Worm (Caenorhabditis elegans) whole organism, midembryonic: ENCODE measurements around the gene sdz-31.
A peak's percentile ranks its signal among the peaks of the same experiment; 100 is the strongest.

Source experiments
- T22C8.4 ChIP-seq: fragments of 200-800 bp; sonication (Bioruptor generic); IDR thresholded peaks from 2 replicates; pipeline ENCODE4 v1.3.6; 2022; ENCODE audit warnings: missing genetic modification characterization, missing compliant biosample characterization
- cog-1 ChIP-seq: sonication (generic microtip); optimal IDR thresholded peaks from 2 replicates; lab custom pipeline; 2016; ENCODE audit warnings: missing genetic modification characterization, missing compliant biosample characterization
- flt-1 ChIP-seq: fragments of 200-800 bp; sonication (Bioruptor generic); IDR thresholded peaks from 2 replicates; pipeline ENCODE4 v1.3.6; 2022; ENCODE audit warnings: missing genetic modification characterization, missing compliant biosample characterization
- klf-2 ChIP-seq: fragments of 200-800 bp; sonication (Bioruptor generic); conservative IDR thresholded peaks from 2 replicates; pipeline ENCODE4 v1.3.6; 2022; ENCODE audit warnings: missing genetic modification reagents, missing genetic modification characterization, missing compliant biosample characterization
- med-1 ChIP-seq: sonication (generic microtip); optimal IDR thresholded peaks from 2 replicates; lab custom pipeline; 2017; ENCODE audit warnings: missing genetic modification characterization, mild to moderate bottlenecking, missing compliant biosample characterization, antibody characterized with exemption, missing genetic modification reagents; ENCODE audit not compliant: insufficient read depth
- ref-1 ChIP-seq: fragments of 200-800 bp; sonication (Bioruptor generic); conservative IDR thresholded peaks from 2 replicates; pipeline ENCODE4 v1.3.6; 2022; ENCODE audit warnings: missing genetic modification reagents, missing genetic modification characterization, missing compliant biosample characterization
- tab-1 ChIP-seq: fragments of 200-800 bp; sonication (Bioruptor generic); IDR thresholded peaks from 2 replicates; pipeline ENCODE4 v1.3.6; 2022; ENCODE audit warnings: missing genetic modification characterization, missing compliant biosample characterization
- ztf-23 ChIP-seq: fragments of 200-800 bp; sonication (Bioruptor generic); IDR thresholded peaks from 2 replicates; pipeline ENCODE4 v1.3.6; 2022; ENCODE audit warnings: missing genetic modification reagents, missing genetic modification characterization, missing compliant biosample characterization
- ztf-29 ChIP-seq: fragments of 200-800 bp; sonication (Bioruptor generic); IDR thresholded peaks from 2 replicates; pipeline ENCODE4 v1.3.6; 2022; ENCODE audit warnings: missing genetic modification reagents, missing genetic modification characterization, missing compliant biosample characterization

sdz-31 gene

DNA sequence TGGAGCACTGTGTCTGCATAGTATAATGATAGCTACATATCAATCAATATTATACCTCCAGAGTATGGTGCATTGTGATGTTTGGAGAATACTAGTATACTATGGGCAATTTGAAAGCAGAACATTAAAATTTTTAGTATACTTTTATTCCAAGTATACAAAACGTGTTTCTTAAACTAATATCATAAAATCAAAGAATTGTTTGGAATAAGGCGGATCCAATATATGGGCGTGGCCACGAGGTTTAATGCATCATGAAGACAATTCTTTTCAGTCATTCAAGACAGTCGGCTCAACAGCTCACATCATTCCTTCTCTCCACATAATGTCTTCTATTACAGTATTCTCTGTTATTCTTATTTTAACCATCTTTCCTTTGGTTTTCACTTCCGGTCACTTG is at the start of gene sdz-31:
Gene sdz-31, plus strand, starts transcription at position 301 of the 400 bp plus-strand sequence.
- no peak for TF ChIP-seq cog-1
- no peak for TF ChIP-seq ztf-23 (GFP tag; lab: Robert Waterston, UW)
- no peak for TF ChIP-seq flt-1 (GFP tag; lab: Robert Waterston, UW)
- TF ChIP-seq med-1 (GFP tag; lab: Kevin White, UChicago) = no peak
- no peak for TF ChIP-seq tab-1
- TF ChIP-seq T22C8.4 (GFP tag; lab: Robert Waterston, UW) = no peak
- TF ChIP-seq ref-1 (GFP tag; lab: Robert Waterston, UW) = no peak
- TF ChIP-seq klf-2 (GFP tag; lab: Robert Waterston, UW) = no peak
- TF ChIP-seq ztf-29 = no peak

DNA sequence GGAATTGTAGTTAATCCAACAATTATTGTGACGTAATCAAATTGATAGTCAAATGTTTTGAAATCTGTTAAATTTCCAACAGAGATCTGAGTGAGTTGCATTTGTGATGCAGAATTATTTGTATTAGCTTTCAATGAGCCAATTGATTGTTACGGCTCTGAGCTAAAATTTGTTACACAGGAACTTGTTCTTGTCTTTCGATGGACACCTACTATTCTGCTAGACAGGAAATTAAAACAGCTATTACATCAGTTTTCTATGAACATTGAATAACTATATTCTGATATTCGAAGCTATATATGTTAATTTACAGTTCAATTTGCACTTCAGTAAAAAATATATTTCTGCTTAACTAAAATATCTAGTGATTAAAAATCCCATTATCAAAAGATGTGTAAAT is 46.1 kb upstream of the sdz-31 start, which contains the start of gene sru-40:
Gene sru-40, minus strand, starts transcription at position 101 of the 400 bp plus-strand sequence.
- TF ChIP-seq tab-1 (no peak), ztf-23 (GFP tag; lab: Robert Waterston, UW) (no peak), klf-2 (GFP tag; lab: Robert Waterston, UW) (no peak), med-1 (GFP tag; lab: Kevin White, UChicago) (no peak), ztf-29 (no peak), T22C8.4 (GFP tag; lab: Robert Waterston, UW) (no peak), cog-1 (no peak), flt-1 (GFP tag; lab: Robert Waterston, UW) (no peak), ref-1 (GFP tag; lab: Robert Waterston, UW) (no peak)

DNA sequence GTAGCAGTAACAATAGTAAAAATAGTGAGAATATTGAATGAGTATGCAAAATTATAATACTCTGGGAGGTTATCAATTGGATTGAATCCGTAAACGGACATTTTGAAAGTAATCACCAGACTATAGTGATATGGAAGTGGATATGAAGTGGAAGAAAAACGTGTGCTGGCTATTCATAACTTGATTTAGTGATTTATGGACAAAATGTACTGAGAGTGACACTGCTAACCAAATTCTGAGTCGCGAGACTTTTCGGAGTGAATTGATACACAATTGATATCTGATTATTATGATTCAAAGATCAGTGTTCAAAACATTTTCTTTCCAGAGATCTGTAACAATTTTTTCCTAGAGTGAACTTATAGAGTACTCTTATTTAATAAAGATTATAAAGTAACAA is 44.0 kb upstream of the sdz-31 start, which contains the start of gene sru-38:
Gene sru-38, minus strand, starts transcription at position 101 of the 400 bp plus-strand sequence.
- TF ChIP-seq ztf-29 = no peak
- TF ChIP-seq cog-1 = no peak
- TF ChIP-seq tab-1 = no peak
- TF ChIP-seq ref-1 (GFP tag; lab: Robert Waterston, UW) = no peak
- no peak for TF ChIP-seq med-1 (GFP tag; lab: Kevin White, UChicago)
- TF ChIP-seq klf-2 (GFP tag; lab: Robert Waterston, UW) = no peak
- no peak for TF ChIP-seq T22C8.4 (GFP tag; lab: Robert Waterston, UW)
- TF ChIP-seq ztf-23 (GFP tag; lab: Robert Waterston, UW) = no peak
- TF ChIP-seq flt-1 (GFP tag; lab: Robert Waterston, UW) = no peak

DNA sequence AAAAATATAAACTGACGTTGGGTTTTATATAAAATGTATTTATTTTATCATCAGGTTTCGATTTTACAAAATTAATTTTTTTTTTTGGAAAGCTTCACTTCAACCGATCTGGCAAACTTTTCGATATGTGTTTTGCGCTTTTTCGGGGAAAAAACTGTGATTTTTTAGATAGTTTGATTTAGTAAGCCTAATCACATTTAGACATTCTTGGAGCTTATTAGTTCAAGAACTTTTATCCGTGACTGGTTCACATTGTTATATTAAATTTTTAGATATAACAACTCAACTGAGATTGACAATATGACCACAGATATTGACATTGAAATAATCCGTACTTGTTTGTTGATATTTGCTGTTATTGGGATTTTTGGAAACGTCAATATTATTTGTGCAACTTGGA is 42.3 kb upstream of the sdz-31 start, which contains the start of gene srsx-21:
Gene srsx-21, plus strand, starts transcription at position 301 of the 400 bp plus-strand sequence.
- no peak for TF ChIP-seq klf-2 (GFP tag; lab: Robert Waterston, UW)
- no peak for TF ChIP-seq ztf-29
- TF ChIP-seq ztf-23 (GFP tag; lab: Robert Waterston, UW) = no peak

DNA sequence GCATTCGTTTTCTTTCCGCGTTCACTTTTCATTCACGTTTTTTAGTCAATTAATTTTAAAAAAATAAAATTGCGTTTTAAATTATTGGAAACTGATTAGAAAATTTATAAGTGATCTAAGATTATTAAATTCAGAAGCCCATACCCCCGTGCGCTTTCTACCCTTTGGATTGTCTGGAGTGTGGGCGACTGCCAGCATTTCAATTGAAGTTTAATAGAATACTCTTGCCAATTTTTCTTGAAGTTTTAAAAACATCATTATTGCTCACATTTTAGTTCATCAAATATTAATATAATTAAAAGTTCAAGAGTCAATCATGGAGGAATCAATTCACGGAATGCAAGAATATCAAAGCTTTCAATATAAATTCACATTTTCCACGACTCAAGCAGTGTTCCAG is 38.6 kb upstream of the sdz-31 start, which contains the start of gene sru-36:
Gene sru-36, plus strand, starts transcription at position 301 of the 400 bp plus-strand sequence.
- no peak for TF ChIP-seq klf-2 (GFP tag; lab: Robert Waterston, UW)
- no peak for TF ChIP-seq cog-1
- no peak for TF ChIP-seq ztf-29
- no peak for TF ChIP-seq tab-1
- TF ChIP-seq flt-1 (GFP tag; lab: Robert Waterston, UW) = no peak
- no peak for TF ChIP-seq ref-1 (GFP tag; lab: Robert Waterston, UW)
- TF ChIP-seq T22C8.4 (GFP tag; lab: Robert Waterston, UW) = no peak
- no peak for TF ChIP-seq med-1 (GFP tag; lab: Kevin White, UChicago)
- no peak for TF ChIP-seq ztf-23 (GFP tag; lab: Robert Waterston, UW)

ce11 chrV:9843376-9843916 is 36.5 kb upstream of the sdz-31 start, which contains the start of gene sru-8:
Gene sru-8 (plus strand): TSS chrV:9843866.
- TF ChIP-seq ztf-23 (GFP tag; lab: Robert Waterston, UW) (no peak), ref-1 (GFP tag; lab: Robert Waterston, UW) (no peak), tab-1 (no peak), klf-2 (GFP tag; lab: Robert Waterston, UW) (no peak), flt-1 (GFP tag; lab: Robert Waterston, UW) (no peak)

- no peak for TF ChIP-seq T22C8.4 (GFP tag; lab: Robert Waterston, UW)
- no peak for TF ChIP-seq flt-1 (GFP tag; lab: Robert Waterston, UW)
- TF ChIP-seq cog-1 = no peak
Observed at ce11 chrV:9848576-9848975, 31.4 kb upstream of the sdz-31 start.

- TF ChIP-seq ref-1 (GFP tag; lab: Robert Waterston, UW) (no peak), cog-1 (no peak), T22C8.4 (GFP tag; lab: Robert Waterston, UW) (no peak), ztf-29 (no peak), ztf-23 (GFP tag; lab: Robert Waterston, UW) (no peak), klf-2 (GFP tag; lab: Robert Waterston, UW) (no peak), tab-1 (no peak)
Observed at ce11 chrV:9853801-9854200, 26.2 kb upstream of the sdz-31 start.

DNA sequence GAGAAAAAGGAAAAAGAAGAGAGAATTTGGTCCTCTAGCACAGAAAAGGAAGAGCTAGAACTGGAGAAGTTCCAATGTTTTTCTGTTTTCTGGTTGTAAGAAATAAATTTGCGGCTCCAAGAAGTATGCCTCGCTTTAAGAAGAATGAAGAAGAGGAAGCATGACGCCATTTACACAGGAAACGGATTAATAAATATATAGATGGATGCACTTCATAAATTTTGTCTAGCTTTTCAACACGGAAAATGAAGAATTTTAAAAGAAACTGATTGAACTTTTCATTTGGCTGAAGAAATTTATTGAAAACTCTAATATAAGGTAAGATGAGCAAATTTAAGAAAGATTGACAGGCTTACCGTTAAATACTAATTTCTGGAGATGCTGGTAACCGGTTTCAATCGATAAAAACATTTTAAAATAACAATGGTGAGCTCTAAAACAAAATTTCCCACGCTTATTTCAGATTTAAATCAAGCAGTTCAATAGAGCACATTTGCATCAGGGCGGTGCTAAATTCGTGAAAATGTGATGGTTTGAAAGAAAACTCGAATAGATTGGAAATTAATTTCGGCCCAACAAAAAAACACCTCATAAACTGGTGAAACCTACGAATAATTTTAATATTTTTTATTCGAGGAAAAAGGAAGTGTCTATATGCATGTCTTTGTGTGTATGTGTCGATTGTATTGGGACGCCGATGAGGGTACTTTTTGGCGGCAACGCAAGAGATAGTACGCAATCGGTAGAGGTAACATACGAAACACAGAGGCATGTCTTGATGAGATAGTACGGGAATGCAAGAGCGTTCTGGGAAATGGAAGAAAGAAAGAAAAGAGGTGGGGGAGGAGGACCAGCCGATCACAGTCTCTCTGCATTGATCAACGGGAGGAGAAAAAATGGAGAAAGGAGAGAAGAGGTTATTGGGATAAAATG is 23.8 kb upstream of the sdz-31 start:
- TF ChIP-seq med-1 (GFP tag; lab: Kevin White, UChicago) (no peak), cog-1 (peak; percentile 31)

- TF ChIP-seq cog-1 (no peak), klf-2 (GFP tag; lab: Robert Waterston, UW) (no peak), ref-1 (GFP tag; lab: Robert Waterston, UW) (no peak), ztf-23 (GFP tag; lab: Robert Waterston, UW) (no peak), med-1 (GFP tag; lab: Kevin White, UChicago) (no peak), flt-1 (GFP tag; lab: Robert Waterston, UW) (no peak), ztf-29 (no peak), T22C8.4 (GFP tag; lab: Robert Waterston, UW) (no peak), tab-1 (no peak)
Observed at ce11 chrV:9856978-9857377, 23.0 kb upstream of the sdz-31 start.
